Fruit fly (Drosophila melanogaster) whole organism, pupa: Measurements from ENCODE around the gene Karl.

Source experiments
- CG32121 ChIP-seq: fragments of 200-800 bp; sonication (Bioruptor generic); IDR thresholded peaks from 2 replicates; pipeline ENCODE4 v1.3.6; 2022; ENCODE audit warnings: missing biosample characterization, missing genetic modification characterization
- CG34367 ChIP-seq: fragments of 200-800 bp; sonication (Bioruptor generic); optimal IDR thresholded peaks from 2 replicates; lab custom pipeline; 2018; ENCODE audit warnings: missing biosample characterization, mild to moderate bottlenecking, missing genetic modification characterization
- CG4496 ChIP-seq: fragments of 200-800 bp; sonication (Bioruptor generic); IDR thresholded peaks from 3 replicates; pipeline ENCODE4 v1.3.6; 2022; ENCODE audit warnings: missing biosample characterization, missing genetic modification characterization
- CG9948 ChIP-seq: fragments of 200-800 bp; sonication (Bioruptor generic); optimal IDR thresholded peaks from 2 replicates; lab custom pipeline; 2018; ENCODE audit warnings: missing biosample characterization, mild to moderate bottlenecking, missing genetic modification characterization, moderate library complexity
- D1 ChIP-seq: fragments of 200-800 bp; sonication (Bioruptor generic); optimal IDR thresholded peaks from 2 replicates; lab custom pipeline; 2018; ENCODE audit warnings: missing biosample characterization, mild to moderate bottlenecking, missing genetic modification characterization, moderate library complexity
- Pif1A ChIP-seq: fragments of 200-800 bp; sonication (Bioruptor generic); optimal IDR thresholded peaks from 3 replicates; lab custom pipeline; 2016; ENCODE audit warnings: missing biosample characterization, missing genetic modification characterization

DNA sequence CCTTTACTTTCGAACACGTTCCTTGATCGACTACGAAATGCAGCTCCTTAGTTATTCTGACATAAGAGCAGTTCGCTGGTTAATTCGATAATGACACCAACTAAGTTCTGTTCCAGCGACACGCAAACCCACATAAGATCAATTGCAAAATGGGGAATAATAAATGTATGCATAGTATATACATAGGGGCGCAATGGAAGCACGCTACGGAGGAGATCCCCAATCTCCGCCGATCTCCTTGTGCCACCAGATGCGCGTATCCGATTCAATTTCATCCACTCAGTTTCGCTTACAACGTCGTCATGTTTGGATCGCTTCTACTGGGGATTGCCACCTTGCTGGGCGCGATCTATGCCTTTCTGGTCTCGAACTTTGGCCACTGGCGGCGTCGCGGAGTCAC lies 52.1 kb downstream of the Karl start, which contains the start of gene Cyp28c1:
- TF ChIP-seq Pif1A (GFP tag; lab: Kevin White, UChicago) = no peak
- no peak for TF ChIP-seq CG34367 (tag; lab: Kevin White, UChicago)
- no peak for TF ChIP-seq D1
- TF ChIP-seq CG4496 (GFP tag; lab: Robert Waterston, UW) = no peak
- no peak for TF ChIP-seq CG32121 (GFP tag; lab: Robert Waterston, UW)
- TF ChIP-seq CG9948 (tag; lab: Kevin White, UChicago) = no peak
